Worm (Caenorhabditis elegans): ENCODE measurements around the gene npax-1.

npax-1 gene

DNA sequence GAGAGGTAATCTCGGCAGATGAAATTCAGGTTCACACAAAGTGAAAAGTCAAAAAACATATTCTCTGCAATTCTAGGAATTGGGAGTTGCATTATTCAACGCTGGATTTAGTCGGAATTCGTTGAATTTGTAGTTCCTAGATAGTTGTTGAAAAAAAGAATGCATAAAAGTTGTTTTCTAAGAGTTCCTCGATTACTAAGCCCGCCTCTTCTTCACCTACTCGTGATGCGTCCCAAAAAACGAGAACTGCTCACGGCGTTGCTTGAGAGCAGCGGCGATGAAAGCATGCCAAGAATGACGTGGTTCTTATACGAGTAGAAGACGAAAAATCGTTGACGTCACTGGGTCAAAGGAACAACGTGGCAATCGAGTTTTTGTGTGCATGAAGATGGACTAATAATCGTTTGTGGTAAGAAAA, 6.1 kb downstream of the npax-1 start:
- TF ChIP-seq tra-4 (tag; optimal IDR thresholded peaks at IDR 0.05) (no peak), hmg-4 (GFP tag; optimal IDR thresholded peaks at IDR 0.05) (no peak), sea-1 (GFP tag; conservative IDR thresholded peaks at IDR 0.05) (no peak), ceh-13 (GFP tag; optimal IDR thresholded peaks at IDR 0.05) (no peak)

ce11 chrII:7323925-7324324, 7.2 kb downstream of the npax-1 start, which contains the start of gene F21D12.3:
Gene F21D12.3, minus strand, starts transcription at chrII:7324025.
- no peak for TF ChIP-seq tbx-11 (GFP tag; IDR thresholded peaks at IDR 0.05)
- no peak for TF ChIP-seq ceh-36 (tag; optimal IDR thresholded peaks at IDR 0.05)
- TF ChIP-seq ama-1 (optimal IDR thresholded peaks at IDR 0.05) = no peak
- no peak for TF ChIP-seq ets-7 (tag; optimal IDR thresholded peaks at IDR 0.05)
- no peak for TF ChIP-seq pes-1 (GFP tag; IDR thresholded peaks at IDR 0.05)
- TF ChIP-seq scrt-1 (GFP tag; IDR thresholded peaks at IDR 0.05) = no peak
- TF ChIP-seq tbx-37 (GFP tag; conservative IDR thresholded peaks at IDR 0.05) = no peak
- TF ChIP-seq hnd-1 (tag; optimal IDR thresholded peaks at IDR 0.05) = no peak
- no peak for TF ChIP-seq flt-1 (GFP tag; IDR thresholded peaks at IDR 0.05)
- TF ChIP-seq aly-1 (tag; optimal IDR thresholded peaks at IDR 0.05) = no peak
- TF ChIP-seq hmg-4 (GFP tag; optimal IDR thresholded peaks at IDR 0.05) = no peak
- no peak for TF ChIP-seq tra-4 (tag; optimal IDR thresholded peaks at IDR 0.05)
- no peak for TF ChIP-seq B0310.2 (tag; optimal IDR thresholded peaks at IDR 0.05)
- no peak for TF ChIP-seq sea-1 (GFP tag; conservative IDR thresholded peaks at IDR 0.05)
- TF ChIP-seq ceh-13 (GFP tag; optimal IDR thresholded peaks at IDR 0.05) = no peak
- no peak for TF ChIP-seq F13C5.2 (tag; optimal IDR thresholded peaks at IDR 0.05)

DNA sequence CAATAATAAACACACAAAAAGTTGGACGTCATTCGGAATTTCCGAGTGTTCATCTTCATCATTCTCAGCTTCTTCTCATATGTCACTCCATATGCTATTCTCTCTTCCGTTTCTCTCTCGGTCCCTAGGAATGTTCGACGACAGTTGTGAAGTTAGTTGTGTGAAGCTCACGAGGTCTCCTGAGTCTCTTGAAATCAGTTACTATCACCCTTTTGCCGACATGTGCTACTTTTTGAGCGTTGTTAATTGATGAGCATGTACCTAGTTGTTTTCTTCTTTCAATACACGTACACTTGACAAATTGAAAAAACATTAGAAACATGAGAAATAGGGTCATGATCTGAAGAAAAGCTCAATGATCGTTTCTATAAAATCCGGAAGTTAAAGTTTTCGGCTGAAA, 7.8 kb downstream of the npax-1 start:
- TF ChIP-seq ceh-36 (tag; optimal IDR thresholded peaks at IDR 0.05) (no peak), F13C5.2 (tag; optimal IDR thresholded peaks at IDR 0.05) (no peak), aly-1 (tag; optimal IDR thresholded peaks at IDR 0.05) (no peak), sea-1 (GFP tag; conservative IDR thresholded peaks at IDR 0.05) (no peak), tbx-11 (GFP tag; IDR thresholded peaks at IDR 0.05) (no peak), hmg-4 (GFP tag; optimal IDR thresholded peaks at IDR 0.05) (no peak)

ce11 chrII:7319471-7319870, 11.7 kb downstream of the npax-1 start:
- TF ChIP-seq scrt-1 (GFP tag; IDR thresholded peaks at IDR 0.05) = no peak
- TF ChIP-seq ceh-13 (GFP tag; optimal IDR thresholded peaks at IDR 0.05) = no peak

ce11 chrII:7317468-7317867, 13.7 kb downstream of the npax-1 start, which contains the start of gene F21D12.2:
Gene F21D12.2, plus strand, starts transcription at chrII:7317768.
- TF ChIP-seq sea-1 (GFP tag; conservative IDR thresholded peaks at IDR 0.05) (no peak), hnd-1 (tag; optimal IDR thresholded peaks at IDR 0.05) (no peak), pes-1 (GFP tag; IDR thresholded peaks at IDR 0.05) (no peak), ama-1 (optimal IDR thresholded peaks at IDR 0.05) (no peak), B0310.2 (tag; optimal IDR thresholded peaks at IDR 0.05) (no peak), hmg-4 (GFP tag; optimal IDR thresholded peaks at IDR 0.05) (no peak), tbx-37 (GFP tag; conservative IDR thresholded peaks at IDR 0.05) (no peak), F13C5.2 (tag; optimal IDR thresholded peaks at IDR 0.05) (no peak), hmbx-1 (tag; optimal IDR thresholded peaks at IDR 0.05) (no peak), ceh-13 (GFP tag; optimal IDR thresholded peaks at IDR 0.05) (no peak)

DNA sequence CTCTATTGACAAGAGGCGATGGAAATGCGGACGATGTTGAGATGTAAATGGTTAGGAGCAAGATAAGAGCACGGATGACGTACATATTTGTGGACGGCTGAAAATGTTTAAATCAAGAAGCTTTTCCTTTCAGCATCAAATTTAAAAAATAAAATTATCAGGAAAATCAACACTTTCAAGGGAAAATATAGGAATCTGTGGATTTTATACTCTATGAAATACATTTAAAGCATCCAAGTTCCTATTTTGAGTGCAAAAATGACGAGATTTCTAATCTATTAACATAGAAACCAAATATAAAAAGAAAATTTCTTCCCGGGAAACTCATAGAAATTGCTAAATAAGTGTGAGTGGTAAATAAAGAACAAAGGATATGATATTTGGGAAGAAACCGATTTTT, 17.0 kb downstream of the npax-1 start, which contains the start of gene F45E12.6:
F45E12.6 (minus strand) TSS at position 101 of the 400 bp plus-strand sequence.
- TF ChIP-seq F13C5.2 (tag; optimal IDR thresholded peaks at IDR 0.05) = no peak
- TF ChIP-seq ama-1 (optimal IDR thresholded peaks at IDR 0.05) = no peak
- TF ChIP-seq tra-4 (tag; optimal IDR thresholded peaks at IDR 0.05) = no peak
- no peak for TF ChIP-seq flt-1 (GFP tag; IDR thresholded peaks at IDR 0.05)
- TF ChIP-seq aly-1 (tag; optimal IDR thresholded peaks at IDR 0.05) = no peak
- TF ChIP-seq scrt-1 (GFP tag; IDR thresholded peaks at IDR 0.05) = no peak
- no peak for TF ChIP-seq tbx-11 (GFP tag; IDR thresholded peaks at IDR 0.05)
- no peak for TF ChIP-seq ceh-36 (tag; optimal IDR thresholded peaks at IDR 0.05)
- TF ChIP-seq hmbx-1 (tag; optimal IDR thresholded peaks at IDR 0.05) = no peak
- TF ChIP-seq B0310.2 (tag; optimal IDR thresholded peaks at IDR 0.05) = no peak
- no peak for TF ChIP-seq pes-1 (GFP tag; IDR thresholded peaks at IDR 0.05)
- no peak for TF ChIP-seq ceh-13 (GFP tag; optimal IDR thresholded peaks at IDR 0.05)
- TF ChIP-seq ets-7 (tag; optimal IDR thresholded peaks at IDR 0.05) = no peak
- TF ChIP-seq tbx-37 (GFP tag; conservative IDR thresholded peaks at IDR 0.05) = no peak
- TF ChIP-seq hmg-4 (GFP tag; optimal IDR thresholded peaks at IDR 0.05) = no peak

DNA sequence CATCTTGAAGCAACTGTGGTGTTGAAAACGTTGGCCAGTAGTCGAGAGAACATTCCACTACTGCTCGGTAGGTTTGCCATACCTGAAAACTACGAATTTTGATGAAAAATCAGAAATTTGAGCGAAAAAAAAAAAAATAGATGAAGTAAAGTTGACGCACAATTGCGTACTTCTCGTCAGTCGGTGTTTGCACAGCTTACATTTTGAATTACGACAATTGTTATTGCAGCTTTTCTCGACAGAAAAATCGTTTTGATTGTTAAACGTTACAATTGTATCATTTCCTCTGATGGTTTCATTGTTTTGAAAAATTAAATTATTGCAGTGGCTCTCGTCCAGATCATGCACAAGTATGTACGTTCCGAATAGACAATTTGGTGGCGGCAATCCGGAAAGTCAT, 21.1 kb downstream of the npax-1 start, which contains the start of the genes F45E12.5 and cnep-1:
F45E12.5 (minus strand) TSS at position 93 of the 400 bp plus-strand sequence.
cnep-1 (plus strand) TSS at position 326 of the 400 bp plus-strand sequence.
- TF ChIP-seq ama-1 (optimal IDR thresholded peaks at IDR 0.05) = no peak
- TF ChIP-seq B0310.2 (tag; optimal IDR thresholded peaks at IDR 0.05) = no peak
- TF ChIP-seq pes-1 (GFP tag; IDR thresholded peaks at IDR 0.05) = no peak
- TF ChIP-seq flt-1 (GFP tag; IDR thresholded peaks at IDR 0.05) = no peak
- TF ChIP-seq tbx-37 (GFP tag; conservative IDR thresholded peaks at IDR 0.05) = no peak
- no peak for TF ChIP-seq scrt-1 (GFP tag; IDR thresholded peaks at IDR 0.05)
- TF ChIP-seq ets-7 (tag; optimal IDR thresholded peaks at IDR 0.05) = no peak
- TF ChIP-seq hmg-4 (GFP tag; optimal IDR thresholded peaks at IDR 0.05) = no peak
- TF ChIP-seq hnd-1 (tag; optimal IDR thresholded peaks at IDR 0.05) = no peak
- no peak for TF ChIP-seq aly-1 (tag; optimal IDR thresholded peaks at IDR 0.05)
- no peak for TF ChIP-seq hmbx-1 (tag; optimal IDR thresholded peaks at IDR 0.05)
- no peak for TF ChIP-seq ceh-36 (tag; optimal IDR thresholded peaks at IDR 0.05)
- no peak for TF ChIP-seq tra-4 (tag; optimal IDR thresholded peaks at IDR 0.05)
- TF ChIP-seq F13C5.2 (tag; optimal IDR thresholded peaks at IDR 0.05) = no peak
- no peak for TF ChIP-seq ceh-13 (GFP tag; optimal IDR thresholded peaks at IDR 0.05)
- TF ChIP-seq sea-1 (GFP tag; conservative IDR thresholded peaks at IDR 0.05) = no peak
- TF ChIP-seq tbx-11 (GFP tag; IDR thresholded peaks at IDR 0.05) = no peak

- TF ChIP-seq ceh-13 (GFP tag; optimal IDR thresholded peaks at IDR 0.05) = no peak
- TF ChIP-seq sea-1 (GFP tag; conservative IDR thresholded peaks at IDR 0.05) = no peak
- TF ChIP-seq ceh-36 (tag; optimal IDR thresholded peaks at IDR 0.05) = no peak
- no peak for TF ChIP-seq aly-1 (tag; optimal IDR thresholded peaks at IDR 0.05)
- no peak for TF ChIP-seq hnd-1 (tag; optimal IDR thresholded peaks at IDR 0.05)
- no peak for TF ChIP-seq tbx-11 (GFP tag; IDR thresholded peaks at IDR 0.05)
- no peak for TF ChIP-seq ama-1 (optimal IDR thresholded peaks at IDR 0.05)
- TF ChIP-seq F13C5.2 (tag; optimal IDR thresholded peaks at IDR 0.05) = no peak
- no peak for TF ChIP-seq tbx-37 (GFP tag; conservative IDR thresholded peaks at IDR 0.05)
- TF ChIP-seq ets-7 (tag; optimal IDR thresholded peaks at IDR 0.05) = no peak
- TF ChIP-seq scrt-1 (GFP tag; IDR thresholded peaks at IDR 0.05) = no peak
- no peak for TF ChIP-seq flt-1 (GFP tag; IDR thresholded peaks at IDR 0.05)
- TF ChIP-seq hmg-4 (GFP tag; optimal IDR thresholded peaks at IDR 0.05) = no peak
- no peak for TF ChIP-seq pes-1 (GFP tag; IDR thresholded peaks at IDR 0.05)
- TF ChIP-seq tra-4 (tag; optimal IDR thresholded peaks at IDR 0.05) = no peak
- no peak for TF ChIP-seq B0310.2 (tag; optimal IDR thresholded peaks at IDR 0.05)
- no peak for TF ChIP-seq hmbx-1 (tag; optimal IDR thresholded peaks at IDR 0.05)
Observed at ce11 chrII:7305558-7305957, 25.6 kb downstream of the npax-1 start, which contains the start of gene brf-1. Gene brf-1, plus strand, starts transcription at chrII:7305858.
